Worm (Caenorhabditis elegans): ENCODE data around the gene mnk-1.

- peak; percentile 94 for TF ChIP-seq flt-1 (GFP tag; IDR thresholded peaks at IDR 0.05)
- no peak for TF ChIP-seq ref-1 (GFP tag; conservative IDR thresholded peaks at IDR 0.05)
Observed at ce11 chrII:10563368-10563767, 8.5 kb upstream of the mnk-1 start, which contains the start of gene cdc-48.1.

Measured in whole organism, midembryonic.